Fruit fly (Drosophila melanogaster) whole organism, wandering third instar larva: ENCODE measurements around the gene CG42359.

Experiments used
- CG32264 ChIP-seq: fragments of 200-800 bp; sonication (Bioruptor generic); optimal IDR thresholded peaks from 2 replicates; lab custom pipeline; 2016; ENCODE audit warnings: missing biosample characterization, missing genetic modification characterization
- CG9705 ChIP-seq: fragments of 200-800 bp; sonication (Bioruptor generic); optimal IDR thresholded peaks from 2 replicates; lab custom pipeline; 2018; ENCODE audit warnings: missing biosample characterization, mild to moderate bottlenecking, missing genetic modification characterization
- CrebA ChIP-seq: fragments of 200-800 bp; sonication (Bioruptor generic); optimal IDR thresholded peaks from 2 replicates; lab custom pipeline; 2016; ENCODE audit warnings: missing biosample characterization, mild to moderate bottlenecking, missing genetic modification characterization, borderline replicate concordance
- Dfd ChIP-seq: fragments of >200 bp; optimal IDR thresholded peaks from 2 replicates; lab custom pipeline; 2017; ENCODE audit warnings: missing biosample characterization, missing genetic modification characterization
- GATAd ChIP-seq: sonication (Bioruptor generic); optimal IDR thresholded peaks from 2 replicates; lab custom pipeline; 2016; ENCODE audit warnings: missing biosample characterization, missing genetic modification characterization
- HLH106 ChIP-seq: fragments of 200-800 bp; optimal IDR thresholded peaks from 3 replicates; lab custom pipeline; 2019; ENCODE audit warnings: missing biosample characterization, mild to moderate bottlenecking, missing genetic modification characterization, moderate library complexity
- Hnf4 ChIP-seq: fragments of 200-800 bp; sonication (Bioruptor generic); optimal IDR thresholded peaks from 2 replicates; lab custom pipeline; 2016; ENCODE audit warnings: missing biosample characterization, mild to moderate bottlenecking, missing genetic modification characterization
- Hr78 ChIP-seq: fragments of >200 bp; optimal IDR thresholded peaks from 2 replicates; lab custom pipeline; 2017; ENCODE audit warnings: missing biosample characterization, missing genetic modification characterization
- Hr83 ChIP-seq: fragments of 200-300 bp; sonication (Bioruptor generic); optimal IDR thresholded peaks from 2 replicates; lab custom pipeline; 2016; ENCODE audit warnings: missing biosample characterization, mild to moderate bottlenecking, missing genetic modification characterization, moderate library complexity; ENCODE audit not compliant: poor library complexity, severe bottlenecking
- Jra ChIP-seq: sonication (Bioruptor generic); optimal IDR thresholded peaks from 2 replicates; lab custom pipeline; 2016; ENCODE audit warnings: missing biosample characterization, missing genetic modification characterization
- Mio ChIP-seq: sonication (Bioruptor generic); optimal IDR thresholded peaks from 2 replicates; lab custom pipeline; 2016; ENCODE audit warnings: missing biosample characterization, missing genetic modification characterization
- Myc ChIP-seq: fragments of >200 bp; optimal IDR thresholded peaks from 2 replicates; lab custom pipeline; 2017
- OdsH ChIP-seq: fragments of 200-800 bp; sonication (Bioruptor generic); optimal IDR thresholded peaks from 2 replicates; lab custom pipeline; 2016; ENCODE audit warnings: missing biosample characterization, mild to moderate bottlenecking, missing genetic modification characterization
- Rel ChIP-seq, 2 experiments: fragments of 200-800 bp; sonication (Bioruptor generic) in 1 of 2; optimal IDR thresholded peaks; 2 replicates in 1 of 2; 3 replicates in 1 of 2; lab custom pipeline; 2016 to 2019; ENCODE audit warnings: mild to moderate bottlenecking in 2 of 2, missing biosample characterization in 2 of 2, missing genetic modification characterization in 2 of 2, moderate library complexity in 1 of 2
- Sp1 ChIP-seq: fragments of 200-800 bp; sonication (Bioruptor generic); optimal IDR thresholded peaks from 3 replicates; lab custom pipeline; 2019; ENCODE audit warnings: missing biosample characterization, mild to moderate bottlenecking, missing genetic modification characterization, moderate library complexity
- br ChIP-seq: fragments of 200-800 bp; sonication (Bioruptor generic); optimal IDR thresholded peaks from 2 replicates; lab custom pipeline; 2016; ENCODE audit warnings: missing biosample characterization, missing genetic modification characterization
- brk ChIP-seq: fragments of 200-800 bp; sonication (Bioruptor generic); optimal IDR thresholded peaks from 2 replicates; lab custom pipeline; 2016; ENCODE audit warnings: missing biosample characterization, mild to moderate bottlenecking, missing genetic modification characterization
- dl ChIP-seq, 2 experiments: fragments of 175-275, 200-275 bp in 1 of 2; fragments of 200-275 bp in 1 of 2; sonication (Bioruptor generic); optimal IDR thresholded peaks; lab custom pipeline; 2018; ENCODE audit warnings: mild to moderate bottlenecking in 2 of 2, missing biosample characterization in 2 of 2, missing genetic modification characterization in 2 of 2, moderate library complexity in 2 of 2; ENCODE audit not compliant: partially characterized antibody in 2 of 2, insufficient read depth in 1 of 2
- dsf ChIP-seq: sonication (Bioruptor generic); optimal IDR thresholded peaks from 2 replicates; lab custom pipeline; 2016; ENCODE audit warnings: missing biosample characterization, missing genetic modification characterization, borderline replicate concordance
- ey ChIP-seq: fragments of 200-800 bp; sonication (Bioruptor generic); optimal IDR thresholded peaks from 2 replicates; lab custom pipeline; 2016; ENCODE audit warnings: missing biosample characterization, missing genetic modification characterization
- foxo ChIP-seq, 2 experiments: fragments of 200-800 bp; sonication (Bioruptor generic); optimal IDR thresholded peaks; 2 replicates in 1 of 2; 3 replicates in 1 of 2; lab custom pipeline; 2016 to 2017; ENCODE audit warnings: missing biosample characterization in 2 of 2, missing genetic modification characterization in 2 of 2
- fru ChIP-seq: fragments of 200-800 bp; sonication (Bioruptor generic); optimal IDR thresholded peaks from 3 replicates; lab custom pipeline; 2016; ENCODE audit warnings: missing biosample characterization, mild to moderate bottlenecking, missing genetic modification characterization
- h ChIP-seq: fragments of 200-800 bp; sonication (Bioruptor generic); optimal IDR thresholded peaks from 3 replicates; lab custom pipeline; 2016; ENCODE audit warnings: missing biosample characterization, mild to moderate bottlenecking, missing genetic modification characterization
- jim ChIP-seq: fragments of 175-275, 200-325 bp; sonication (Bioruptor generic); optimal IDR thresholded peaks from 2 replicates; lab custom pipeline; 2016; ENCODE audit warnings: missing biosample characterization, mild to moderate bottlenecking, missing genetic modification characterization
- lola ChIP-seq: fragments of >200 bp; optimal IDR thresholded peaks from 2 replicates; lab custom pipeline; 2017; ENCODE audit warnings: missing biosample characterization, missing genetic modification characterization
- pan ChIP-seq: fragments of >200 bp; optimal IDR thresholded peaks from 2 replicates; lab custom pipeline; 2017
- psq ChIP-seq: fragments of 200-800 bp; sonication (Bioruptor generic); optimal IDR thresholded peaks from 3 replicates; lab custom pipeline; 2017; ENCODE audit warnings: missing biosample characterization, mild to moderate bottlenecking, missing genetic modification characterization, moderate library complexity
- rgr ChIP-seq: fragments of 200-800 bp; sonication (Bioruptor generic); optimal IDR thresholded peaks from 3 replicates; lab custom pipeline; 2016; ENCODE audit warnings: missing biosample characterization, mild to moderate bottlenecking, missing genetic modification characterization
- tai ChIP-seq: sonication (Bioruptor generic); optimal IDR thresholded peaks from 2 replicates; lab custom pipeline; 2016; ENCODE audit warnings: missing biosample characterization, missing genetic modification characterization
- usp ChIP-seq: fragments of >200 bp; optimal IDR thresholded peaks from 2 replicates; lab custom pipeline; 2017; ENCODE audit warnings: missing biosample characterization, missing genetic modification characterization
- woc ChIP-seq: sonication (Bioruptor generic); optimal IDR thresholded peaks from 2 replicates; lab custom pipeline; 2016; ENCODE audit warnings: missing biosample characterization, mild to moderate bottlenecking, missing genetic modification characterization

Gene CG42359

DNA sequence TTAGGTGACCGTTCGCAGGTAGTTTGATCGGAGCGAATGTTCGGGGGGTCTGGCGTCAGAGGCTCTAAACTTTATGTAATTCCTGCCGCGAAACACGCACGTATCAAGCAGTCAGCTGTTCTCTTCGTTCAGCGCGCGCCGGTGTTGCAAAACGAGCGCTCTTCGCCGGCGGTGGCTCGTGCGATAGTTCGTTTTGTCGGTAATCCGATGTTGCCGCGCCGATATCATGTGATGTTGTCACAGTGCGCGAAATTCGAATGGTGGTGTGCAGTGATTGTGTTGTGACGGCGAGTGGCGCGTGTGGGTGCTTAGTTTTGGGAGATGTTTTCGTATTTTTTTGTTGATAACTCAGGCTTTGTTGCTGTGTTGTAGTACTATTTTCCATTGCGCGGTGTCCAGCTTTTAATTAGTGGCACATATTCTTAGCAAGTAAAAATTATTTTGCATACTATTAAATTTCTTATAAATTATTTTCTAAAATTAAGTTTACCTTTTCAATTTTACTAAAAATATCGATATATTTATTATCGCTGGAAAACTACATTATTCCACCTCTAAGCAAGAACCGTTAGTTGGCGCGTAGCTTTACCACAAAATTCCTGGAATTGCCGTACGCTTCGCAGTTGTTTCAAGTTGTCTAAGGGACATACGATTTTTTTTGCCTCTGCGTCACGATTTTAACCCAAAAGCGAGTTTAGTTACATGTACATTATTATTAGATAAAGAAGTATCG, 5.3 kb downstream of the CG42359 start, which contains the start of gene nanos (continued):
- TF ChIP-seq woc (GFP tag; lab: Kevin White, UChicago) (peak; percentile 7), rgr (GFP tag; lab: Kevin White, UChicago) (peak; percentile 79)
- TF ChIP-seq, all 38 proteins: peak for 23

DNA sequence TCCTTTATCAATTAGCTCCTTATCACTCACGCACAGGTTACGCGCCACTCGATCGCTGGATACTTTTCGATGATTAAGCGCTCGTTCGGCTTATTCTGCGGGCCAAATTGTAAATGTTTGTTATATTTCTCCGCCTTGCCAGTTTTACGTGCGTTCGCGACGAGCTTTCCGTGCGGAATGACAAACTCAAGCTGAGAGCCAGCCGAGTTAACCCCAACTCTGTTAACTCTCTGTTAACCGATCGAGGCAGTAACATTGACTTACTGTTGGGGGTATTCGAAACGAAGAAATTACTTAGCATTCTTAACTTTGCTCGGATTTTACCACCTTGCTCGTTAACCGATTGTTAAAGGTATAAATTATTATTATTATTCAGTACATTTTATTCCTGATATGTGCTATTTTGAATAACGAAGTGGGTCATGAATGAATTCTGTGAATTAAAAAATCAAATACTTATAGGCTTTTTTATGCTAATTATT, 8.6 kb downstream of the CG42359 start, which contains the start of gene CG5835:
Gene CG5835 (minus strand): TSS at position 185 of the 482 bp plus-strand sequence.
- TF ChIP-seq Hnf4 (GFP tag; lab: Kevin White, UChicago): peak; percentile 60
- no peak for TF ChIP-seq usp (GFP tag; lab: Kevin White, UChicago)
- TF ChIP-seq CG9705 (GFP tag; lab: Kevin White, UChicago): no peak
- TF ChIP-seq HLH106 (tag; lab: Kevin White, UChicago): peak; percentile 6
- peak; percentile 47 for TF ChIP-seq h (GFP tag; lab: Kevin White, UChicago)
- TF ChIP-seq Mio (GFP tag; lab: Kevin White, UChicago): no peak
- TF ChIP-seq tai (GFP tag; lab: Kevin White, UChicago): no peak
- TF ChIP-seq Jra (GFP tag; lab: Kevin White, UChicago): peak; percentile 21
- TF ChIP-seq CrebA (GFP tag; lab: Kevin White, UChicago): no peak
- TF ChIP-seq psq (GFP tag; lab: Kevin White, UChicago): no peak
- TF ChIP-seq pan: no peak
- no peak for TF ChIP-seq Hr78 (GFP tag; lab: Kevin White, UChicago)
- no peak for TF ChIP-seq lola (GFP tag; lab: Kevin White, UChicago)
- TF ChIP-seq Sp1 (GFP tag; lab: Kevin White, UChicago): peak; percentile 46
- no peak for TF ChIP-seq Rel (GFP tag; optimal IDR thresholded peaks at IDR 0.05; lab: Kevin White, UChicago)
- peak; percentile 42 for TF ChIP-seq Rel (tag; optimal IDR thresholded peaks at IDR 0.05; lab: Kevin White, UChicago)
- TF ChIP-seq OdsH (GFP tag; lab: Kevin White, UChicago): peak; percentile 48
- TF ChIP-seq rgr (GFP tag; lab: Kevin White, UChicago): peak; percentile 41
- no peak for TF ChIP-seq brk (GFP tag; lab: Kevin White, UChicago)
- TF ChIP-seq foxo (GFP tag; optimal IDR thresholded peaks at IDR 0.05; lab: Kevin White, UChicago): peak in 1 of 2 experiments; percentile 18
- TF ChIP-seq br: peak; percentile 39
- no peak for TF ChIP-seq fru
- TF ChIP-seq dsf (GFP tag; lab: Kevin White, UChicago): peak; percentile 21
- TF ChIP-seq dl (GFP tag; optimal IDR thresholded peaks at IDR 0.05; lab: Kevin White, UChicago; ENCODE audit: insufficient read depth in 1 of 2, partially characterized antibody in 2 of 2): no peak

DNA sequence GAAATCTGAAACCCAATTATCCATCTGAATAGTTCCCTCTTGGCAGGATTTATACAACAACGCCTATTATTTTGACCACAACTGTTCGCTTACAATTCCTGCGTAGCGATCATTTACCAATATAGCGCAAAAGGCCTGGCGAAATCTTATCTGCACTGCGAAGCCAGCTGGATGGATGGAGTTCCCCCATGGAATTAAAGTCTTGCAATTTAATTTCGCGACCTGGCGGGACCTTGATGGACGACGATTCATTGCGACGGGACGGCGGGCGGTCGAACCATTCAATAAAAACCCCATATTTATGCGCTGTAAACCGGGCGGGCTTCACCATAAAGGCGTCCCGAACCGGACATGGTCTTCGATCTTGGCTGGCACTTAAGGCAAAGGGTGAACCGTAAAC, 9.3 kb downstream of the CG42359 start:
- TF ChIP-seq ey (GFP tag; lab: Kevin White, UChicago): no peak
- TF ChIP-seq brk (GFP tag; lab: Kevin White, UChicago): no peak
- no peak for TF ChIP-seq Dfd (GFP tag; lab: Kevin White, UChicago)
- no peak for TF ChIP-seq pan
- TF ChIP-seq GATAd (GFP tag; lab: Kevin White, UChicago): no peak
- no peak for TF ChIP-seq Rel (GFP tag; optimal IDR thresholded peaks at IDR 0.05; lab: Kevin White, UChicago)
- TF ChIP-seq Rel (tag; optimal IDR thresholded peaks at IDR 0.05; lab: Kevin White, UChicago): peak; percentile 90
- TF ChIP-seq woc (GFP tag; lab: Kevin White, UChicago): no peak
- no peak for TF ChIP-seq dsf (GFP tag; lab: Kevin White, UChicago)

DNA sequence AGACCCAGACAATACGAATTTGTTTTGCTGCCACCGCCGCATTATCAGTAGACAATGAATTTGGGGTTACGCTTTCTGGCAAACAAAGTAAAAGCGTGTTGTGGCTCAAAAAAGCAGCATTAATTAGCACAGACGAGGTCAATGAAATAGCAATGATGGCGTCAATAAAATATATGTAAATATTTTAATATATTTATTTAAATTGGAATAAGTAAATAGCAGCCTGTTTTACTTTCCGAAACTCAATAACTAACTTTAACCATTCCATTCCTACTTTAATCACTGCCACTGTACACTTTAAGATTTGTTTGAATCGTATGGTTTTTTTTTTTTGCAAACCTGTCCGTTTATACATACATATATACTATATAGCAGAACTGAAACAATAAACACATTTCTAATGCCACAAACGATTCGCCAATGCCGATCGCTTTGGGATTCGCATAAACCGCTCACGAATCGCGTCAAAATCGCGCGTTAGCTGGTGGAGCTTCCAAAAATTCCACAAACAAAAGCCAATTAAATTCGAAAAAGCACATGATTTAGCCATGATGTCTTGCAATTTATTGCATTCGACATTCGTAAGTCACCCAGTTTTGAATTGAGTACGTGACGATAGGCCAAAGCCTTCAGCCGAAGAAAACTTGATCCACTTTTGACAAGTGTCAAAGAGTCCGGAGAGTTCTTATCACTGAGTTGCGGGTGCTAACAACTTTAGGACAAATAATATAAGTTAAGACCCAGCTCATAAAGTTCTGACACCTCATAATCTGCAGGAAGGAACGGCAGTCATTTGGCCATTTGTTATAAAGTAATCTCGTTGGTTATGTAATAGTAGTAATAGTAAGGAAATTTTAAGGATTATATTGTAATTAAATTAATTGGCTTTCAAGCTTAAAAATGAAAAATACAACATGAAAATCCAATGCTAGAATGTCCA, 10.0 kb downstream of the CG42359 start:
- no peak for TF ChIP-seq CG9705 (GFP tag; lab: Kevin White, UChicago)
- TF ChIP-seq Sp1 (GFP tag; lab: Kevin White, UChicago): peak; percentile 61
- TF ChIP-seq Hnf4 (GFP tag; lab: Kevin White, UChicago): no peak
- TF ChIP-seq OdsH (GFP tag; lab: Kevin White, UChicago): peak; percentile 27
- TF ChIP-seq lola (GFP tag; lab: Kevin White, UChicago): no peak
- no peak for TF ChIP-seq pan
- no peak for TF ChIP-seq Hr83 (GFP tag; lab: Kevin White, UChicago)
- peak; percentile 54 for TF ChIP-seq HLH106 (tag; lab: Kevin White, UChicago)
- TF ChIP-seq h (GFP tag; lab: Kevin White, UChicago): peak; percentile 38
- peak; percentile 11 for TF ChIP-seq Myc (lab: Kevin White, UChicago)
- TF ChIP-seq tai (GFP tag; lab: Kevin White, UChicago): no peak
- TF ChIP-seq rgr (GFP tag; lab: Kevin White, UChicago): peak; percentile 60
- TF ChIP-seq dsf (GFP tag; lab: Kevin White, UChicago): no peak
- no peak for TF ChIP-seq Dfd (GFP tag; lab: Kevin White, UChicago)
- peak in 1 of 2 experiments; percentile 54 for TF ChIP-seq foxo (GFP tag; optimal IDR thresholded peaks at IDR 0.05; lab: Kevin White, UChicago)
- TF ChIP-seq brk (GFP tag; lab: Kevin White, UChicago): no peak
- no peak for TF ChIP-seq Mio (GFP tag; lab: Kevin White, UChicago)
- TF ChIP-seq CG32264 (GFP tag; lab: Kevin White, UChicago): no peak
- no peak for TF ChIP-seq jim
- TF ChIP-seq Jra (GFP tag; lab: Kevin White, UChicago): no peak
- TF ChIP-seq woc (GFP tag; lab: Kevin White, UChicago): peak; percentile 19
